Fruit fly (Drosophila melanogaster): ENCODE measurements around the gene CG17440.

- TF ChIP-seq EcR (GFP tag; optimal IDR thresholded peaks at IDR 0.05) (peak in 1 of 2 experiments; percentile 48), usp (GFP tag; optimal IDR thresholded peaks at IDR 0.05) (no peak), psq (optimal IDR thresholded peaks at IDR 0.05) (no peak), pan (optimal IDR thresholded peaks at IDR 0.05) (no peak), Dll (optimal IDR thresholded peaks at IDR 0.05) (no peak)
These were observed 49.3 kb downstream of the CG17440 start for dm6 chrX:9220434-9220833.

All from whole organism.